Fruit fly (Drosophila melanogaster) whole organism: ENCODE measurements around the gene CG13907.

ENCODE experiments used
- CG8478 ChIP-seq: fragments of >200 bp; optimal IDR thresholded peaks from 2 replicates; lab custom pipeline; 2018; ENCODE audit warnings: inconsistent platforms
- Dll ChIP-seq: fragments of >200 bp; optimal IDR thresholded peaks from 2 replicates; lab custom pipeline; 2017
- EcR ChIP-seq, 2 experiments: fragments of >200 bp; optimal IDR thresholded peaks; 2 replicates each; lab custom pipeline; 2017; ENCODE audit warnings: missing biosample characterization in 2 of 2, missing genetic modification characterization in 2 of 2, missing genetic modification reagents in 2 of 2
- psq ChIP-seq: fragments of >200 bp; optimal IDR thresholded peaks from 2 replicates; lab custom pipeline; 2017

dm6 chr3L:901442-901841, 19.6 kb upstream of the CG13907 start:
- TF ChIP-seq psq (lab: Kevin White, UChicago) (no peak), CG8478 (lab: Kevin White, UChicago) (no peak), Dll (no peak), EcR (GFP tag; optimal IDR thresholded peaks at IDR 0.05; lab: Kevin White, UChicago) (no peak)
